Worm (Caenorhabditis elegans): ENCODE data around the gene lipl-2.

ce11 chrV:9821724-9822123, 30.4 kb downstream of the lipl-2 start, which contains the start of gene str-193:
- no peak for TF ChIP-seq flt-1 (GFP tag; IDR thresholded peaks at IDR 0.05)
- TF ChIP-seq tra-4 (tag; optimal IDR thresholded peaks at IDR 0.05), result no peak
- no peak for TF ChIP-seq ama-1 (optimal IDR thresholded peaks at IDR 0.05)
- no peak for TF ChIP-seq ets-7 (tag; optimal IDR thresholded peaks at IDR 0.05)
- TF ChIP-seq hmbx-1 (tag; optimal IDR thresholded peaks at IDR 0.05), result no peak
- TF ChIP-seq ceh-36 (tag; optimal IDR thresholded peaks at IDR 0.05), result no peak
- no peak for TF ChIP-seq F13C5.2 (tag; optimal IDR thresholded peaks at IDR 0.05)
- no peak for TF ChIP-seq tbx-11 (GFP tag; IDR thresholded peaks at IDR 0.05)
